Worm (Caenorhabditis elegans) whole organism, dauer: ENCODE data around the gene Y39F10C.3.

Experiments
- unc-62 ChIP-seq: sonication (generic microtip); optimal IDR thresholded peaks from 2 replicates; lab custom pipeline; 2017; ENCODE audit warnings: missing biosample characterization, missing genetic modification reagents, missing genetic modification characterization

Gene Y39F10C.3

ce11 chrII:674116-674515 is at the start of gene Y39F10C.3:
Gene Y39F10C.3, plus strand, starts transcription at chrII:674416.
- no peak for TF ChIP-seq unc-62 (GFP tag; lab: Kevin White, UChicago)

- no peak for TF ChIP-seq unc-62 (GFP tag; lab: Kevin White, UChicago)
These were observed 49.8 kb upstream of the Y39F10C.3 start, which contains the start of gene T04B8.5 for ce11 chrII:624443-624842. Gene T04B8.5, minus strand, starts transcription at chrII:624543.

ce11 chrII:625926-626325 is 48.3 kb upstream of the Y39F10C.3 start:
- TF ChIP-seq unc-62 (GFP tag; lab: Kevin White, UChicago): no peak

- TF ChIP-seq unc-62 (GFP tag; lab: Kevin White, UChicago): no peak
These were observed 47.0 kb upstream of the Y39F10C.3 start, which contains the start of gene arrd-1 for ce11 chrII:627205-627604. Gene arrd-1, plus strand, starts transcription at chrII:627505.

ce11 chrII:627913-628312 is 46.3 kb upstream of the Y39F10C.3 start:
- TF ChIP-seq unc-62 (GFP tag; lab: Kevin White, UChicago): no peak

- TF ChIP-seq unc-62 (GFP tag; lab: Kevin White, UChicago): no peak
These were observed 40.2 kb upstream of the Y39F10C.3 start, which contains the start of gene T04B8.1 for ce11 chrII:633984-634383. Gene T04B8.1, plus strand, starts transcription at chrII:634284.

- no peak for TF ChIP-seq unc-62 (GFP tag; lab: Kevin White, UChicago)
These were observed 34.7 kb upstream of the Y39F10C.3 start, which contains the start of gene K07E8.6 for ce11 chrII:639467-639866. Gene K07E8.6, minus strand, starts transcription at chrII:639567.

- no peak for TF ChIP-seq unc-62 (GFP tag; lab: Kevin White, UChicago)
These were observed 30.5 kb upstream of the Y39F10C.3 start for ce11 chrII:643733-644132.

- no peak for TF ChIP-seq unc-62 (GFP tag; lab: Kevin White, UChicago)
These were observed 23.8 kb upstream of the Y39F10C.3 start, which contains the start of the genes K07E8.7 and frpr-14 for ce11 chrII:650321-651005. Gene K07E8.7, minus strand, starts transcription at chrII:650367. Gene frpr-14, plus strand, starts transcription at chrII:650955.

ce11 chrII:651324-651723 is 22.9 kb upstream of the Y39F10C.3 start:
- TF ChIP-seq unc-62 (GFP tag; lab: Kevin White, UChicago): no peak

- no peak for TF ChIP-seq unc-62 (GFP tag; lab: Kevin White, UChicago)
These were observed 15.8 kb upstream of the Y39F10C.3 start, which contains the start of gene sdz-24 for ce11 chrII:658369-658768. Gene sdz-24, plus strand, starts transcription at chrII:658669.

ce11 chrII:661696-662095 is 12.5 kb upstream of the Y39F10C.3 start, which contains the start of gene sri-45:
Gene sri-45, minus strand, starts transcription at chrII:661796.
- TF ChIP-seq unc-62 (GFP tag; lab: Kevin White, UChicago): no peak

ce11 chrII:667864-668263 is 6.4 kb upstream of the Y39F10C.3 start:
- no peak for TF ChIP-seq unc-62 (GFP tag; lab: Kevin White, UChicago)

ce11 chrII:671025-671424 is 3.2 kb upstream of the Y39F10C.3 start, which contains the start of gene sri-46:
Gene sri-46, minus strand, starts transcription at chrII:671125.
- no peak for TF ChIP-seq unc-62 (GFP tag; lab: Kevin White, UChicago)

- no peak for TF ChIP-seq unc-62 (GFP tag; lab: Kevin White, UChicago)
These were observed 1.1 kb downstream of the Y39F10C.3 start, which contains the start of gene Y39F10C.1 for ce11 chrII:675303-675702. Gene Y39F10C.1, plus strand, starts transcription at chrII:675603.

ce11 chrII:675822-676221 is 1.6 kb downstream of the Y39F10C.3 start:
- no peak for TF ChIP-seq unc-62 (GFP tag; lab: Kevin White, UChicago)

- TF ChIP-seq unc-62 (GFP tag; lab: Kevin White, UChicago): no peak
These were observed 4.4 kb downstream of the Y39F10C.3 start, which contains the start of gene T02H6.9 for ce11 chrII:678581-678980. Gene T02H6.9, plus strand, starts transcription at chrII:678881.
